Worm (Caenorhabditis elegans) whole organism, L4 larva: Measurements from ENCODE around the gene B0464.9.
A peak's percentile ranks its signal among the peaks of the same experiment; 100 is the strongest.

Experiments
- F26F4.8 ChIP-seq: fragments of 200-800 bp; sonication (Bioruptor generic); conservative IDR thresholded peaks from 2 replicates; pipeline ENCODE4 v1.3.6; 2022; ENCODE audit warnings: missing genetic modification characterization, missing compliant biosample characterization
- F37D6.2 ChIP-seq: sonication (generic microtip); optimal IDR thresholded peaks from 2 replicates; lab custom pipeline; 2016; ENCODE audit warnings: mild to moderate bottlenecking, missing genetic modification characterization, missing compliant biosample characterization
- F44E2.7 ChIP-seq: fragments of 200-800 bp; sonication (Bioruptor generic); IDR thresholded peaks from 2 replicates; pipeline ENCODE4 v2.1.2; 2022; ENCODE audit warnings: missing genetic modification characterization, missing compliant biosample characterization
- F49E8.2 ChIP-seq: sonication (generic microtip); optimal IDR thresholded peaks from 2 replicates; lab custom pipeline; 2016; ENCODE audit warnings: missing compliant biosample characterization, mild to moderate bottlenecking, missing genetic modification characterization, borderline replicate concordance
- Y48G9A.11 ChIP-seq: fragments of 200-800 bp; sonication (Bioruptor generic); IDR thresholded peaks from 2 replicates; pipeline ENCODE4 v1.3.6; 2022; ENCODE audit warnings: missing genetic modification reagents, missing genetic modification characterization, missing compliant biosample characterization
- aha-1 ChIP-seq: fragments of 150-350 bp; peaks from one replicate; lab custom pipeline; 2014; ENCODE audit warnings: missing biosample characterization, missing genetic modification characterization
- arid-1 ChIP-seq: fragments of 200-800 bp; sonication (Bioruptor generic); conservative IDR thresholded peaks from 2 replicates; pipeline ENCODE4 v1.3.6; 2022; ENCODE audit warnings: missing genetic modification reagents, missing genetic modification characterization, missing compliant biosample characterization
- ceh-32 ChIP-seq: sonication (generic microtip); optimal IDR thresholded peaks from 2 replicates; lab custom pipeline; 2016; ENCODE audit warnings: mild to moderate bottlenecking, missing genetic modification characterization, missing compliant biosample characterization; ENCODE audit not compliant: poor library complexity
- ceh-44 ChIP-seq: fragments of 200-800 bp; sonication (Bioruptor generic); IDR thresholded peaks from 2 replicates; pipeline ENCODE4 v1.3.6; 2022; ENCODE audit warnings: missing genetic modification reagents, missing genetic modification characterization, missing compliant biosample characterization
- ceh-62 ChIP-seq: sonication (generic microtip); optimal IDR thresholded peaks from 2 replicates; lab custom pipeline; 2017; ENCODE audit warnings: missing biosample characterization, missing genetic modification characterization
- daf-12 ChIP-seq: fragments of 150-350 bp; optimal IDR thresholded peaks from 2 replicates; lab custom pipeline; 2014; ENCODE audit warnings: missing biosample characterization, missing genetic modification reagents, missing genetic modification characterization
- daf-19 ChIP-seq: fragments of 200-800 bp; sonication (Bioruptor generic); conservative IDR thresholded peaks from 2 replicates; pipeline ENCODE4 v1.3.6; 2022; ENCODE audit warnings: missing genetic modification characterization, missing compliant biosample characterization
- dpl-1 ChIP-seq: fragments of 150-350 bp; optimal IDR thresholded peaks from 2 replicates; lab custom pipeline; 2014; ENCODE audit warnings: missing biosample characterization, missing genetic modification reagents, missing genetic modification characterization
- duxl-1 ChIP-seq: sonication (generic microtip); optimal IDR thresholded peaks from 2 replicates; lab custom pipeline; 2016; ENCODE audit warnings: mild to moderate bottlenecking, missing genetic modification characterization, moderate library complexity, missing compliant biosample characterization; ENCODE audit not compliant: poor library complexity
- dve-1 ChIP-seq: sonication (generic microtip); optimal IDR thresholded peaks from 2 replicates; lab custom pipeline; 2017; ENCODE audit warnings: antibody characterized with exemption, mild to moderate bottlenecking, missing genetic modification characterization, missing compliant biosample characterization; ENCODE audit not compliant: insufficient read depth
- egl-27 ChIP-seq: sonication (generic microtip); optimal IDR thresholded peaks from 3 replicates; lab custom pipeline; 2017; ENCODE audit warnings: missing biosample characterization, missing genetic modification reagents, missing genetic modification characterization
- egl-43 ChIP-seq: fragments of 200-800 bp; sonication (Bioruptor generic); IDR thresholded peaks from 2 replicates; pipeline ENCODE4 v1.3.6; 2022; ENCODE audit warnings: missing genetic modification reagents, missing genetic modification characterization, missing compliant biosample characterization
- fkh-10 ChIP-seq: fragments of 150-350 bp; optimal IDR thresholded peaks from 2 replicates; lab custom pipeline; 2014; ENCODE audit warnings: missing biosample characterization, missing genetic modification reagents, missing genetic modification characterization
- hlh-30 ChIP-seq: sonication (generic microtip); optimal IDR thresholded peaks from 2 replicates; lab custom pipeline; 2017; ENCODE audit warnings: antibody characterized with exemption, mild to moderate bottlenecking, missing genetic modification characterization, missing compliant biosample characterization; ENCODE audit not compliant: insufficient read depth
- lim-7 ChIP-seq: fragments of 200-800 bp; sonication (Bioruptor generic); IDR thresholded peaks from 2 replicates; pipeline ENCODE4 v1.3.6; 2022; ENCODE audit warnings: missing genetic modification characterization, missing compliant biosample characterization
- lin-15B ChIP-seq: fragments of 150-350 bp; sonication (generic microtip); optimal IDR thresholded peaks from 3 replicates; lab custom pipeline; 2014; ENCODE audit warnings: missing biosample characterization, missing genetic modification characterization
- lin-38 ChIP-seq: fragments of 200-800 bp; sonication (Bioruptor generic); IDR thresholded peaks from 2 replicates; pipeline ENCODE4 v1.3.6; 2022; ENCODE audit warnings: missing genetic modification reagents, missing genetic modification characterization, missing compliant biosample characterization
- lin-39 ChIP-seq: fragments of 150-350 bp; optimal IDR thresholded peaks from 2 replicates; lab custom pipeline; 2014; ENCODE audit warnings: missing biosample characterization, missing genetic modification reagents, missing genetic modification characterization
- lsy-2 ChIP-seq, 2 experiments: fragments of 150-350 bp in 1 of 2; sonication (generic microtip) in 1 of 2; optimal IDR thresholded peaks; 2 replicates each; lab custom pipeline; 2014 to 2017; ENCODE audit warnings: missing biosample characterization in 2 of 2, missing genetic modification characterization in 2 of 2
- madf-9 ChIP-seq: fragments of 200-800 bp; sonication (Bioruptor generic); conservative IDR thresholded peaks from 2 replicates; pipeline ENCODE4 v1.3.6; 2022; ENCODE audit warnings: missing genetic modification reagents, missing genetic modification characterization, missing compliant biosample characterization
- mep-1 ChIP-seq: fragments of 150-350 bp; sonication (generic microtip); optimal IDR thresholded peaks from 3 replicates; lab custom pipeline; 2014; ENCODE audit warnings: missing biosample characterization, missing genetic modification characterization
- mes-2 ChIP-seq: sonication (generic microtip); optimal IDR thresholded peaks from 2 replicates; lab custom pipeline; 2016; ENCODE audit warnings: missing genotype, mild to moderate bottlenecking, missing genetic modification characterization, missing compliant biosample characterization; ENCODE audit not compliant: poor library complexity, severe bottlenecking
- mxl-3 ChIP-seq: fragments of 200-800 bp; sonication (Bioruptor generic); optimal IDR thresholded peaks from 2 replicates; lab custom pipeline; 2018; ENCODE audit warnings: mild to moderate bottlenecking, missing genetic modification characterization, missing compliant biosample characterization
- nhr-237 ChIP-seq: sonication (generic microtip); optimal IDR thresholded peaks from 2 replicates; lab custom pipeline; 2017; ENCODE audit warnings: missing biosample characterization, missing genetic modification characterization
- nhr-25 ChIP-seq: sonication (generic microtip); optimal IDR thresholded peaks from 2 replicates; lab custom pipeline; 2017; ENCODE audit warnings: missing genetic modification characterization, mild to moderate bottlenecking, missing compliant biosample characterization, antibody characterized with exemption, moderate library complexity, borderline replicate concordance; ENCODE audit not compliant: insufficient read depth
- nhr-28 ChIP-seq: fragments of 150-350 bp; optimal IDR thresholded peaks from 2 replicates; lab custom pipeline; 2014; ENCODE audit warnings: missing biosample characterization, missing genetic modification characterization
- nhr-6 ChIP-seq: fragments of 150-350 bp; optimal IDR thresholded peaks from 2 replicates; lab custom pipeline; 2014; ENCODE audit warnings: missing biosample characterization, missing genetic modification characterization
- nhr-77 ChIP-seq: fragments of 150-350 bp; optimal IDR thresholded peaks from 2 replicates; lab custom pipeline; 2014; ENCODE audit warnings: missing biosample characterization, missing genetic modification characterization
- pha-4 ChIP-seq, 2 experiments: fragments of 150-350 bp in 1 of 2; fragments of 200-800 bp in 1 of 2; sonication (Bioruptor generic) in 1 of 2; IDR thresholded peaks in 1 of 2; optimal IDR thresholded peaks in 1 of 2; 2 replicates each; pipeline versions ENCODE4 v1.3.6 to Lab custom; 2014 to 2022; ENCODE audit warnings: missing genetic modification characterization in 2 of 2, missing genetic modification reagents in 2 of 2, missing biosample characterization in 1 of 2, missing compliant biosample characterization in 1 of 2
- pqm-1 ChIP-seq: sonication (generic microtip); optimal IDR thresholded peaks from 2 replicates; lab custom pipeline; 2017; ENCODE audit warnings: missing biosample characterization, missing genetic modification characterization
- saeg-2 ChIP-seq: fragments of 200-800 bp; sonication (Bioruptor generic); IDR thresholded peaks from 2 replicates; pipeline ENCODE4 v1.3.6; 2022; ENCODE audit warnings: missing genetic modification reagents, missing genetic modification characterization, missing compliant biosample characterization
- set-16 ChIP-seq: fragments of 200-800 bp; sonication (Bioruptor generic); IDR thresholded peaks from 2 replicates; pipeline ENCODE4 v1.3.6; 2022; ENCODE audit warnings: missing genetic modification reagents, missing genetic modification characterization, missing compliant biosample characterization
- unc-130 ChIP-seq: sonication (generic microtip); optimal IDR thresholded peaks from 2 replicates; lab custom pipeline; 2016; ENCODE audit warnings: missing genetic modification reagents, missing genetic modification characterization, missing compliant biosample characterization
- unc-62 ChIP-seq, 3 experiments: fragments of 150-350 bp in 1 of 3; sonication (generic microtip); optimal IDR thresholded peaks in 2 of 3; peaks in 1 of 3; 1 replicate in 1 of 3; 2 replicates in 2 of 3; lab custom pipeline; 2014 to 2017; ENCODE audit warnings: missing biosample characterization in 3 of 3, missing genetic modification characterization in 3 of 3, missing genetic modification reagents in 3 of 3, missing genotype in 1 of 3
- vab-7 ChIP-seq: fragments of 200-800 bp; sonication (Bioruptor generic); IDR thresholded peaks from 2 replicates; pipeline ENCODE4 v1.3.6; 2022; ENCODE audit warnings: missing genetic modification reagents, missing genetic modification characterization, missing compliant biosample characterization
- zfp-2 ChIP-seq: sonication (generic microtip); optimal IDR thresholded peaks from 2 replicates; lab custom pipeline; 2016; ENCODE audit warnings: mild to moderate bottlenecking, missing genetic modification characterization, missing compliant biosample characterization
- zfp-3 ChIP-seq: fragments of 200-800 bp; sonication (Bioruptor generic); conservative IDR thresholded peaks from 2 replicates; pipeline ENCODE4 v1.3.6; 2022; ENCODE audit warnings: missing genetic modification reagents, missing genetic modification characterization, missing compliant biosample characterization
- zip-11 ChIP-seq: fragments of 200-800 bp; sonication (Bioruptor generic); IDR thresholded peaks from 2 replicates; pipeline ENCODE4 v1.3.6; 2022; ENCODE audit warnings: missing genetic modification characterization, missing compliant biosample characterization
- zip-2 ChIP-seq: fragments of 150-350 bp; optimal IDR thresholded peaks from 2 replicates; lab custom pipeline; 2014; ENCODE audit warnings: missing biosample characterization, missing genetic modification characterization

The B0464.9 gene

DNA sequence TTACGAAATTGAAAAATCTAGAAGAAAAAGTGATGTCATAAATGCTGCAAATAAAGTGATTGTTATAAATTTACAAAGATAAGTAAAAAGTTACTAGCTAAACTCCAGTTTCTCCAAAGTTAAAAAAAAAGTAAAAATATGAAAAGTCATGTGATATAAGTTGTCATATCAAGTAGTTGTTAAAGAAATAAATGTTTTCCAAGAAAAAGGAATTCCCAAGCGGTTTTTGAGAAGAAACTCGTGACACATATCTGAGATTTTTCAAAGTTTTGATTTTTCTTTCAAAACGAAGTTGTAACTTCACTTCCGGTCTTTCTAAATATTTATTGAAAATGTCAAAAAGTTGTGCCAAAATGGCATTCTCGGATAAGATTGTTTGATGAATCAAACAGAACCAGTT lies 35.5 kb downstream of the B0464.9 start:
- TF ChIP-seq mep-1 (peak; percentile 42), zfp-3 (GFP tag; lab: Robert Waterston, UW) (no peak), saeg-2 (GFP tag; lab: Robert Waterston, UW) (no peak), fkh-10 (GFP tag; lab: Kevin White, UChicago) (no peak), egl-27 (tag; lab: Kevin White, UChicago) (no peak), Y48G9A.11 (GFP tag; lab: Robert Waterston, UW) (no peak), lin-15B (tag; lab: Kevin White, UChicago) (no peak), lsy-2 (tag; optimal IDR thresholded peaks at IDR 0.05; lab: Kevin White, UChicago) (peak in 1 of 2 experiments; percentile 38), hlh-30 (tag; lab: Kevin White, UChicago) (peak; percentile 21), zip-2 (no peak), mes-2 (tag; lab: Kevin White, UChicago) (no peak), unc-62 (GFP tag; optimal IDR thresholded peaks at IDR 0.05 in 1 of 2; lab: Kevin White, UChicago) (peak in 1 of 2 experiments; percentile 83), unc-62 (tag; optimal IDR thresholded peaks at IDR 0.05; lab: Kevin White, UChicago) (no peak)

DNA sequence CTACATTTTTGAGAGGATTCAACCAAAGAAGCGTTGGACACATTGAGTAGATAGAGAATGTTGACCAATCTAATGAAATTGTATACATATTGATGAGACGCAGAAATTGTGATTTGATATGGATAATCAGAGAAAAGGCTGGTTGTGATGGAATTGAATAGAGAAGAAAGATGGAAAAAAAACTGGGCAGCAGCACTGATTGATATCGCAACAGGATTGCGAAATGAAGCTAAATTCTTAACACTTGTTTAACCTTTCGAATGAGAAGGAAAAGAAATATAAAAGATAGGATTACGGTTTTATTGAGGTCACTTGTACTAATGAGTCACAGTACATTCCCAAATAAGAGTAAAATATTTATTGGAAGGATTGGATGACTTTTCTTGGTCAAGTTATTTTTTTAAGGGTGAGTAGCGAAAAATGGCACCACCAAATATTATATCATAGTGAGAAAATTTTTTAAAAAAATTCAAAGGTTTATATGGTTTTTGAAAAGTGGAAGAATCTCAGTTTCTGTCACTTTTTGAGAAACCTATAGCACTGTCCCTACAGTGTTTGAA lies 36.7 kb downstream of the B0464.9 start:
- TF ChIP-seq lin-39 (tag; lab: Kevin White, UChicago) (no peak), mxl-3 (peak; percentile 33), ceh-32 (tag; lab: Kevin White, UChicago) (no peak), aha-1 (tag; lab: Kevin White, UChicago) (peak; percentile 85), F49E8.2 (tag; lab: Kevin White, UChicago) (no peak), nhr-25 (tag; lab: Kevin White, UChicago) (peak; percentile 11), ceh-44 (GFP tag; lab: Robert Waterston, UW) (no peak), hlh-30 (tag; lab: Kevin White, UChicago) (no peak), F26F4.8 (GFP tag; lab: Robert Waterston, UW) (no peak), nhr-6 (no peak), madf-9 (GFP tag; lab: Robert Waterston, UW) (no peak), duxl-1 (tag; lab: Kevin White, UChicago) (no peak), dve-1 (tag; lab: Kevin White, UChicago) (peak; percentile 10), nhr-28 (peak; percentile 65), F44E2.7 (no peak), lsy-2 (tag; optimal IDR thresholded peaks at IDR 0.05; lab: Kevin White, UChicago) (peak in 1 of 2 experiments; percentile 31), pqm-1 (tag; lab: Kevin White, UChicago) (no peak), unc-62 (GFP tag; optimal IDR thresholded peaks at IDR 0.05 in 1 of 2; lab: Kevin White, UChicago) (peak in 1 of 2 experiments; percentile 96), unc-62 (tag; optimal IDR thresholded peaks at IDR 0.05; lab: Kevin White, UChicago) (no peak)

DNA sequence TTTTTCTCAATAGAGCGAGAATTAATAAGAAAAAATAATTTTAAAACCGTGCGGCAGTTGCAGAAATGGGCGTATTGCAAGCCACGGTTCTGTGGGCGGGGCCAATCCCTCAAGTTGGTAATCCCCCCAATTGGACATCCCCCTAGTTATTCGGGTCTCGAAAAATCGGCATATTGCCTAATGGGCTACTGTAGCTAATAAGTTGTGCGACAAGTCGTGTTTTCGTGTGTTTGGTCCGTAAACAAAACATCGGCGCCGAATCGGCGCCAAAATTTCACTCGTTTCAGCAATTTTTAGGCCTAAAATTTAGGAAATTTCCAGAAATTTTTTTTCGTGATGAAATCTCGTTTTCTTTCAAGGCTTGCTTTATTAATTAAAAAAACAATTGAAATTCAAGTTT lies 38.8 kb downstream of the B0464.9 start:
- TF ChIP-seq unc-62 (GFP tag; optimal IDR thresholded peaks at IDR 0.05 in 1 of 2; lab: Kevin White, UChicago), result no peak
- no peak for TF ChIP-seq unc-62 (tag; optimal IDR thresholded peaks at IDR 0.05; lab: Kevin White, UChicago)
- no peak for TF ChIP-seq set-16 (GFP tag; lab: Robert Waterston, UW)
- TF ChIP-seq unc-130 (GFP tag; lab: Kevin White, UChicago), result peak; percentile 65
- TF ChIP-seq nhr-28, result no peak
- TF ChIP-seq vab-7 (GFP tag; lab: Robert Waterston, UW), result no peak
- no peak for TF ChIP-seq F49E8.2 (tag; lab: Kevin White, UChicago)
- TF ChIP-seq lim-7 (GFP tag; lab: Robert Waterston, UW), result no peak
- TF ChIP-seq zfp-2 (tag; lab: Kevin White, UChicago), result no peak
- peak; percentile 61 for TF ChIP-seq lin-38 (GFP tag; lab: Robert Waterston, UW)
- no peak for TF ChIP-seq dpl-1 (GFP tag; lab: Kevin White, UChicago)
- no peak for TF ChIP-seq egl-43 (GFP tag; lab: Robert Waterston, UW)
- TF ChIP-seq nhr-77 (tag; lab: Kevin White, UChicago), result no peak
- no peak for TF ChIP-seq dve-1 (tag; lab: Kevin White, UChicago)
- TF ChIP-seq zip-11 (GFP tag; lab: Robert Waterston, UW), result no peak
- peak; percentile 54; the same call in 1 of the 2 replicates for TF ChIP-seq Y48G9A.11 (GFP tag; lab: Robert Waterston, UW)
- no peak for TF ChIP-seq nhr-237 (tag; lab: Kevin White, UChicago)
- TF ChIP-seq arid-1 (GFP tag; lab: Robert Waterston, UW), result 0 out of 2 replicates have a peak, but pooled peaks have one; percentile 5
- TF ChIP-seq F37D6.2 (tag; lab: Kevin White, UChicago), result no peak
- TF ChIP-seq ceh-62, result no peak
- TF ChIP-seq daf-12 (tag; lab: Kevin White, UChicago), result no peak
- no peak for TF ChIP-seq pha-4 (GFP tag; IDR thresholded peaks at IDR 0.05; lab: Robert Waterston, UW)
- no peak for TF ChIP-seq pha-4 (tag; optimal IDR thresholded peaks at IDR 0.05; lab: Kevin White, UChicago)
- TF ChIP-seq daf-19 (GFP tag; lab: Robert Waterston, UW), result no peak
